Comparison of ENCODE assay signal across 1 fruit fly cellular context in genomic region chr3R:26908750-26909149, dm6.
TF ChIP-seq lines count a peak whose summit lies in the region.

No protein-coding gene starts in this region.

TF ChIP-seq in whole organism, embryonic, 481 proteins besides CTCF, POLR2A, EP300 and RAD21 (continued from another document and continues in another):
- TF ChIP-seq cwo (GFP tag; optimal IDR thresholded peaks at IDR 0.05; lab: Kevin White, UChicago) = no peak
- no peak for TF ChIP-seq bab2 (GFP tag; optimal IDR thresholded peaks at IDR 0.05; lab: Kevin White, UChicago)
- peak; percentile 48 for TF ChIP-seq Atf6 (GFP tag; IDR thresholded peaks at IDR 0.05; lab: Robert Waterston, UW)
- no peak for TF ChIP-seq CG6175 (GFP tag; IDR thresholded peaks at IDR 0.05; lab: Robert Waterston, UW)
- TF ChIP-seq Scr (GFP tag; IDR thresholded peaks at IDR 0.05; lab: Robert Waterston, UW; ENCODE audit: partially characterized antibody) = no peak
- no peak for TF ChIP-seq slbo (GFP tag; IDR thresholded peaks at IDR 0.05; lab: Robert Waterston, UW)
- no peak for TF ChIP-seq tgo (GFP tag; IDR thresholded peaks at IDR 0.05; lab: Robert Waterston, UW)
- TF ChIP-seq gcm (GFP tag; optimal IDR thresholded peaks at IDR 0.05; lab: Kevin White, UChicago) = no peak
- no peak for TF ChIP-seq CG16813 (GFP tag; IDR thresholded peaks at IDR 0.05; lab: Robert Waterston, UW; ENCODE audit: partially characterized antibody)
- TF ChIP-seq Blimp-1 (GFP tag; optimal IDR thresholded peaks at IDR 0.05; lab: Kevin White, UChicago) = peak; percentile 64
- peak; percentile 19 for TF ChIP-seq CG13296 (GFP tag; optimal IDR thresholded peaks at IDR 0.05; lab: Kevin White, UChicago)
- no peak for TF ChIP-seq stwl (tag; optimal IDR thresholded peaks at IDR 0.05; lab: Kevin White, UChicago)
- TF ChIP-seq bbx (GFP tag; IDR thresholded peaks at IDR 0.05; lab: Robert Waterston, UW; ENCODE audit: partially characterized antibody) = no peak
- no peak for TF ChIP-seq eyg (GFP tag; optimal IDR thresholded peaks at IDR 0.05; lab: Kevin White, UChicago)
- no peak for TF ChIP-seq Sox102F (GFP tag; optimal IDR thresholded peaks at IDR 0.05; lab: Kevin White, UChicago)
- TF ChIP-seq CG3847 (GFP tag; IDR thresholded peaks at IDR 0.05; lab: Robert Waterston, UW) = no peak
- TF ChIP-seq HLH54F (GFP tag; optimal IDR thresholded peaks at IDR 0.05; lab: Kevin White, UChicago) = no peak
- peak; percentile 32 for TF ChIP-seq PHDP (tag; optimal IDR thresholded peaks at IDR 0.05; lab: Kevin White, UChicago)
- no peak for TF ChIP-seq CG10321 (GFP tag; IDR thresholded peaks at IDR 0.05; lab: Robert Waterston, UW)
- no peak for TF ChIP-seq cad (GFP tag; optimal IDR thresholded peaks at IDR 0.05; lab: Kevin White, UChicago)
- no peak for TF ChIP-seq Xbp1 (GFP tag; optimal IDR thresholded peaks at IDR 0.05; lab: Kevin White, UChicago)
- TF ChIP-seq trem (tag; optimal IDR thresholded peaks at IDR 0.05; lab: Kevin White, UChicago) = no peak
- no peak for TF ChIP-seq CG15073 (GFP tag; optimal IDR thresholded peaks at IDR 0.05; lab: Kevin White, UChicago)
- TF ChIP-seq caup (GFP tag; optimal IDR thresholded peaks at IDR 0.05; lab: Kevin White, UChicago; ENCODE audit: severe bottlenecking) = no peak
- no peak for TF ChIP-seq C15 (GFP tag; IDR thresholded peaks at IDR 0.05; lab: Robert Waterston, UW)
- TF ChIP-seq sisA (GFP tag; IDR thresholded peaks at IDR 0.05; lab: Robert Waterston, UW) = no peak
- TF ChIP-seq CG1603 (tag; optimal IDR thresholded peaks at IDR 0.05; lab: Kevin White, UChicago) = peak; percentile 36
- no peak for TF ChIP-seq CG10274 (GFP tag; optimal IDR thresholded peaks at IDR 0.05; lab: Kevin White, UChicago)
- TF ChIP-seq B-H1 (GFP tag; IDR thresholded peaks at IDR 0.05; lab: Robert Waterston, UW) = no peak
- no peak for TF ChIP-seq Max (GFP tag; optimal IDR thresholded peaks at IDR 0.05; lab: Kevin White, UChicago)
- peak; percentile 16 for TF ChIP-seq CG17359 (tag; optimal IDR thresholded peaks at IDR 0.05; lab: Kevin White, UChicago)
- no peak for TF ChIP-seq CG11398 (GFP tag; optimal IDR thresholded peaks at IDR 0.05; lab: Kevin White, UChicago)
- no peak for TF ChIP-seq pros (GFP tag; optimal IDR thresholded peaks at IDR 0.05; lab: Kevin White, UChicago)
- TF ChIP-seq croc (GFP tag; conservative IDR thresholded peaks at IDR 0.05; lab: Robert Waterston, UW) = no peak
- TF ChIP-seq fd96Cb (tag; optimal IDR thresholded peaks at IDR 0.05; lab: Kevin White, UChicago) = no peak
- TF ChIP-seq ranshi (GFP tag; IDR thresholded peaks at IDR 0.05; lab: Robert Waterston, UW) = no peak
- TF ChIP-seq TFAM (GFP tag; optimal IDR thresholded peaks at IDR 0.05; lab: Kevin White, UChicago) = no peak
- TF ChIP-seq Bdp1 (GFP tag; optimal IDR thresholded peaks at IDR 0.05; lab: Kevin White, UChicago) = no peak
- no peak for TF ChIP-seq lmd (GFP tag; IDR thresholded peaks at IDR 0.05; lab: Robert Waterston, UW)
- TF ChIP-seq CG17186 (GFP tag; optimal IDR thresholded peaks at IDR 0.05; lab: Kevin White, UChicago) = no peak
- TF ChIP-seq Doc2 (GFP tag; IDR thresholded peaks at IDR 0.05; lab: Robert Waterston, UW) = no peak
- no peak for TF ChIP-seq cg (GFP tag; optimal IDR thresholded peaks at IDR 0.05; lab: Kevin White, UChicago)
- no peak for TF ChIP-seq gfzf (GFP tag; optimal IDR thresholded peaks at IDR 0.05; lab: Kevin White, UChicago)
- TF ChIP-seq CG6854 (GFP tag; optimal IDR thresholded peaks at IDR 0.05; lab: Kevin White, UChicago) = no peak
- peak; percentile 1 for TF ChIP-seq CG2202 (tag; optimal IDR thresholded peaks at IDR 0.05; lab: Kevin White, UChicago)
- no peak for TF ChIP-seq CG3726 (GFP tag; IDR thresholded peaks at IDR 0.05; lab: Robert Waterston, UW)
- TF ChIP-seq E2f2 (GFP tag; IDR thresholded peaks at IDR 0.05; lab: Robert Waterston, UW) = no peak
- no peak for TF ChIP-seq dysf (GFP tag; IDR thresholded peaks at IDR 0.05; lab: Robert Waterston, UW)
- no peak for TF ChIP-seq Antp (GFP tag; optimal IDR thresholded peaks at IDR 0.05; lab: Kevin White, UChicago)
- no peak for TF ChIP-seq Hmx (GFP tag; optimal IDR thresholded peaks at IDR 0.05; lab: Kevin White, UChicago)
- 0 out of 2 replicates have a peak, but pooled peaks have one; percentile 12 for TF ChIP-seq onecut (GFP tag; IDR thresholded peaks at IDR 0.05; lab: Robert Waterston, UW)
- no peak for TF ChIP-seq CG10462 (GFP tag; optimal IDR thresholded peaks at IDR 0.05; lab: Kevin White, UChicago)
- TF ChIP-seq Nf-YB (GFP tag; optimal IDR thresholded peaks at IDR 0.05; lab: Kevin White, UChicago) = no peak
- TF ChIP-seq stc (GFP tag; IDR thresholded peaks at IDR 0.05; lab: Robert Waterston, UW) = no peak
- no peak for TF ChIP-seq CG32532 (GFP tag; IDR thresholded peaks at IDR 0.05; lab: Robert Waterston, UW)
- no peak for TF ChIP-seq Ssrp (tag; optimal IDR thresholded peaks at IDR 0.05; lab: Kevin White, UChicago)
- no peak for TF ChIP-seq crol (GFP tag; IDR thresholded peaks at IDR 0.05; lab: Robert Waterston, UW)
- no peak for TF ChIP-seq ase (GFP tag; IDR thresholded peaks at IDR 0.05; lab: Robert Waterston, UW)
- TF ChIP-seq CG8924 (tag; optimal IDR thresholded peaks at IDR 0.05; lab: Kevin White, UChicago) = no peak
- no peak for TF ChIP-seq peb (GFP tag; IDR thresholded peaks at IDR 0.05; lab: Robert Waterston, UW)
- TF ChIP-seq CG12071 (GFP tag; optimal IDR thresholded peaks at IDR 0.05; lab: Kevin White, UChicago) = peak; percentile 31
- no peak for TF ChIP-seq D (optimal IDR thresholded peaks at IDR 0.05; lab: Kevin White, UChicago)
- peak; percentile 40 for TF ChIP-seq D (GFP tag; optimal IDR thresholded peaks at IDR 0.05; lab: Kevin White, UChicago)
- no peak for TF ChIP-seq CG9817 (tag; optimal IDR thresholded peaks at IDR 0.05; lab: Kevin White, UChicago)
- no peak for TF ChIP-seq CG14860 (GFP tag; IDR thresholded peaks at IDR 0.05; lab: Robert Waterston, UW; ENCODE audit: partially characterized antibody)
- peak; percentile 18; the same call in 1 of the 3 replicates for TF ChIP-seq ci (GFP tag; IDR thresholded peaks at IDR 0.05; lab: Robert Waterston, UW)
- TF ChIP-seq CG14710 (tag; optimal IDR thresholded peaks at IDR 0.05; lab: Kevin White, UChicago) = peak; percentile 37
- no peak for TF ChIP-seq Dfd (GFP tag; optimal IDR thresholded peaks at IDR 0.05; lab: Kevin White, UChicago)
- no peak for TF ChIP-seq Pdp1 (GFP tag; optimal IDR thresholded peaks at IDR 0.05; lab: Kevin White, UChicago)
- TF ChIP-seq Taf1 (GFP tag; IDR thresholded peaks at IDR 0.05; lab: Robert Waterston, UW) = no peak
- no peak for TF ChIP-seq CG7271 (tag; optimal IDR thresholded peaks at IDR 0.05; lab: Kevin White, UChicago)
- no peak for TF ChIP-seq CG7839 (tag; optimal IDR thresholded peaks at IDR 0.05; lab: Kevin White, UChicago)
- no peak for TF ChIP-seq MBD-R2 (GFP tag; IDR thresholded peaks at IDR 0.05; lab: Robert Waterston, UW)
- TF ChIP-seq CG2199 (GFP tag; IDR thresholded peaks at IDR 0.05; lab: Robert Waterston, UW) = no peak
- TF ChIP-seq sc (optimal IDR thresholded peaks at IDR 0.05; lab: Kevin White, UChicago) = no peak
- TF ChIP-seq sc (GFP tag; optimal IDR thresholded peaks at IDR 0.05; lab: Kevin White, UChicago) = no peak
- TF ChIP-seq NC2β (GFP tag; optimal IDR thresholded peaks at IDR 0.05; lab: Kevin White, UChicago) = no peak
- no peak for TF ChIP-seq CG6254 (GFP tag; optimal IDR thresholded peaks at IDR 0.05; lab: Kevin White, UChicago)
- TF ChIP-seq CG17612 (GFP tag; IDR thresholded peaks at IDR 0.05; lab: Robert Waterston, UW) = no peak
- no peak for TF ChIP-seq Bgb (GFP tag; IDR thresholded peaks at IDR 0.05; lab: Robert Waterston, UW; ENCODE audit: partially characterized antibody)
- peak; percentile 10 for TF ChIP-seq CG2712 (tag; optimal IDR thresholded peaks at IDR 0.05; lab: Kevin White, UChicago)
- TF ChIP-seq Doc3 (GFP tag; IDR thresholded peaks at IDR 0.05; lab: Robert Waterston, UW; ENCODE audit: partially characterized antibody) = no peak
- no peak for TF ChIP-seq Atf-2 (GFP tag; optimal IDR thresholded peaks at IDR 0.05; lab: Kevin White, UChicago)
- no peak for TF ChIP-seq CoRest (tag; optimal IDR thresholded peaks at IDR 0.05; lab: Kevin White, UChicago)
- no peak for TF ChIP-seq hb (GFP tag; IDR thresholded peaks at IDR 0.05; lab: Robert Waterston, UW; ENCODE audit: partially characterized antibody)
- TF ChIP-seq CG14965 (GFP tag; optimal IDR thresholded peaks at IDR 0.05; lab: Kevin White, UChicago; ENCODE audit: borderline replicate concordance) = no peak
- TF ChIP-seq CG6272 (GFP tag; IDR thresholded peaks at IDR 0.05; lab: Robert Waterston, UW) = no peak
- no peak for TF ChIP-seq CG12219 (GFP tag; optimal IDR thresholded peaks at IDR 0.05; lab: Kevin White, UChicago)
- no peak for TF ChIP-seq CG16815 (GFP tag; optimal IDR thresholded peaks at IDR 0.05; lab: Kevin White, UChicago)
- no peak for TF ChIP-seq sima (GFP tag; optimal IDR thresholded peaks at IDR 0.05; lab: Kevin White, UChicago)
- TF ChIP-seq CG11504 (tag; optimal IDR thresholded peaks at IDR 0.05; lab: Kevin White, UChicago) = no peak
- no peak for TF ChIP-seq CG7786 (GFP tag; optimal IDR thresholded peaks at IDR 0.05; lab: Kevin White, UChicago)
- TF ChIP-seq gem (tag; optimal IDR thresholded peaks at IDR 0.05; lab: Kevin White, UChicago) = peak; percentile 24
- TF ChIP-seq CG12942 (GFP tag; optimal IDR thresholded peaks at IDR 0.05; lab: Kevin White, UChicago) = no peak
- no peak for TF ChIP-seq twi (tag; optimal IDR thresholded peaks at IDR 0.05; lab: Kevin White, UChicago)
- TF ChIP-seq jing (GFP tag; optimal IDR thresholded peaks at IDR 0.05; lab: Kevin White, UChicago) = no peak
- TF ChIP-seq Elba2 (GFP tag; optimal IDR thresholded peaks at IDR 0.05; lab: Kevin White, UChicago) = no peak
- TF ChIP-seq CG9727 (GFP tag; optimal IDR thresholded peaks at IDR 0.05; lab: Kevin White, UChicago) = no peak
- TF ChIP-seq btn (GFP tag; optimal IDR thresholded peaks at IDR 0.05; lab: Kevin White, UChicago) = no peak
- TF ChIP-seq ttk (GFP tag; IDR thresholded peaks at IDR 0.05; lab: Robert Waterston, UW) = no peak
- no peak for TF ChIP-seq dati (GFP tag; IDR thresholded peaks at IDR 0.05; lab: Robert Waterston, UW)
- TF ChIP-seq grn (GFP tag; optimal IDR thresholded peaks at IDR 0.05; lab: Kevin White, UChicago) = no peak
- peak; percentile 1 for TF ChIP-seq CG7556 (GFP tag; optimal IDR thresholded peaks at IDR 0.05; lab: Kevin White, UChicago)
- peak; percentile 4 for TF ChIP-seq sqz (GFP tag; optimal IDR thresholded peaks at IDR 0.05; lab: Kevin White, UChicago)
- TF ChIP-seq trh (GFP tag; optimal IDR thresholded peaks at IDR 0.05; lab: Kevin White, UChicago) = no peak
- TF ChIP-seq Ets97D (GFP tag; optimal IDR thresholded peaks at IDR 0.05; lab: Kevin White, UChicago) = no peak
- no peak for TF ChIP-seq zen (tag; optimal IDR thresholded peaks at IDR 0.05; lab: Kevin White, UChicago)
- TF ChIP-seq otp (GFP tag; IDR thresholded peaks at IDR 0.05; lab: Robert Waterston, UW) = peak; percentile 22; the same call in 1 of the 3 replicates
- TF ChIP-seq Lim3 (GFP tag; IDR thresholded peaks at IDR 0.05; lab: Robert Waterston, UW) = no peak
- no peak for TF ChIP-seq pum (GFP tag; optimal IDR thresholded peaks at IDR 0.05; lab: Kevin White, UChicago)
- 0 out of 3 replicates have a peak, but pooled peaks have one; percentile 37 for TF ChIP-seq sr (GFP tag; IDR thresholded peaks at IDR 0.05; lab: Robert Waterston, UW)
- TF ChIP-seq CG15514 (GFP tag; optimal IDR thresholded peaks at IDR 0.05; lab: Kevin White, UChicago) = no peak
- no peak for TF ChIP-seq wdn (GFP tag; IDR thresholded peaks at IDR 0.05; lab: Robert Waterston, UW)
- TF ChIP-seq Xrp1 (GFP tag; IDR thresholded peaks at IDR 0.05; lab: Robert Waterston, UW) = peak; percentile 49; the same call in 1 of the 2 replicates
- TF ChIP-seq CG14014 (GFP tag; IDR thresholded peaks at IDR 0.05; lab: Robert Waterston, UW) = no peak; the same call in 1 of the 2 replicates
- TF ChIP-seq CG7963 (GFP tag; IDR thresholded peaks at IDR 0.05; lab: Robert Waterston, UW; ENCODE audit: partially characterized antibody) = no peak
- no peak for TF ChIP-seq toy (GFP tag; IDR thresholded peaks at IDR 0.05; lab: Robert Waterston, UW)
- TF ChIP-seq Dip3 (GFP tag; optimal IDR thresholded peaks at IDR 0.05; lab: Kevin White, UChicago) = no peak
- peak; percentile 20 for TF ChIP-seq CG10209 (GFP tag; optimal IDR thresholded peaks at IDR 0.05; lab: Kevin White, UChicago)
- TF ChIP-seq Hsf (GFP tag; optimal IDR thresholded peaks at IDR 0.05; lab: Kevin White, UChicago) = no peak
- no peak for TF ChIP-seq dpn (GFP tag; optimal IDR thresholded peaks at IDR 0.05; lab: Kevin White, UChicago)
- no peak for TF ChIP-seq klu (GFP tag; IDR thresholded peaks at IDR 0.05; lab: Robert Waterston, UW)
- no peak for TF ChIP-seq ac (GFP tag; optimal IDR thresholded peaks at IDR 0.05; lab: Kevin White, UChicago)
- TF ChIP-seq gce (GFP tag; IDR thresholded peaks at IDR 0.05; lab: Robert Waterston, UW) = no peak
- no peak for TF ChIP-seq Hr51 (GFP tag; optimal IDR thresholded peaks at IDR 0.05; lab: Kevin White, UChicago)
- TF ChIP-seq esg (GFP tag; conservative IDR thresholded peaks at IDR 0.05; lab: Robert Waterston, UW) = no peak
- peak; percentile 71 for TF ChIP-seq ATbp (GFP tag; optimal IDR thresholded peaks at IDR 0.05; lab: Kevin White, UChicago)
- TF ChIP-seq CG4360 (GFP tag; IDR thresholded peaks at IDR 0.05; lab: Robert Waterston, UW) = 0 out of 2 replicates have a peak, but pooled peaks have one; percentile 20
- no peak for TF ChIP-seq CG10654 (GFP tag; optimal IDR thresholded peaks at IDR 0.05; lab: Kevin White, UChicago)
- no peak for TF ChIP-seq Camta (GFP tag; optimal IDR thresholded peaks at IDR 0.05; lab: Kevin White, UChicago)
- TF ChIP-seq CG30403 (GFP tag; optimal IDR thresholded peaks at IDR 0.05; lab: Kevin White, UChicago) = no peak
- no peak for TF ChIP-seq al (GFP tag; IDR thresholded peaks at IDR 0.05; lab: Robert Waterston, UW)
- 0 out of 3 replicates have a peak, but pooled peaks have one; percentile 21 for TF ChIP-seq so (GFP tag; IDR thresholded peaks at IDR 0.05; lab: Robert Waterston, UW)
- no peak for TF ChIP-seq gro (GFP tag; optimal IDR thresholded peaks at IDR 0.05; lab: Kevin White, UChicago)
- TF ChIP-seq CG8359 (GFP tag; optimal IDR thresholded peaks at IDR 0.05; lab: Kevin White, UChicago; ENCODE audit: borderline replicate concordance) = no peak
- no peak for TF ChIP-seq Dp (GFP tag; optimal IDR thresholded peaks at IDR 0.05; lab: Kevin White, UChicago)
- no peak for TF ChIP-seq ato (GFP tag; IDR thresholded peaks at IDR 0.05; lab: Robert Waterston, UW; ENCODE audit: partially characterized antibody)
- no peak for TF ChIP-seq HmgD (GFP tag; optimal IDR thresholded peaks at IDR 0.05; lab: Kevin White, UChicago)
